Fruit fly (Drosophila melanogaster) whole organism, wandering third instar larva: ENCODE measurements around the gene Myo95E.

Experiments used
- Dfd ChIP-seq: fragments of >200 bp; optimal IDR thresholded peaks from 2 replicates; lab custom pipeline; 2017; ENCODE audit warnings: missing biosample characterization, missing genetic modification characterization
- br ChIP-seq: fragments of 200-800 bp; sonication (Bioruptor generic); optimal IDR thresholded peaks from 2 replicates; lab custom pipeline; 2016; ENCODE audit warnings: missing biosample characterization, missing genetic modification characterization
- psq ChIP-seq: fragments of 200-800 bp; sonication (Bioruptor generic); optimal IDR thresholded peaks from 3 replicates; lab custom pipeline; 2017; ENCODE audit warnings: missing biosample characterization, mild to moderate bottlenecking, missing genetic modification characterization, moderate library complexity
- rgr ChIP-seq: fragments of 200-800 bp; sonication (Bioruptor generic); optimal IDR thresholded peaks from 3 replicates; lab custom pipeline; 2016; ENCODE audit warnings: missing biosample characterization, mild to moderate bottlenecking, missing genetic modification characterization
- woc ChIP-seq: sonication (Bioruptor generic); optimal IDR thresholded peaks from 2 replicates; lab custom pipeline; 2016; ENCODE audit warnings: missing biosample characterization, mild to moderate bottlenecking, missing genetic modification characterization

dm6 chr3R:24188619-24189018 lies 27.3 kb upstream of the Myo95E start, which contains the start of gene CG5515:
- peak; percentile 43 for TF ChIP-seq woc (GFP tag; lab: Kevin White, UChicago)
- peak; percentile 49 for TF ChIP-seq br (GFP tag; lab: Kevin White, UChicago)
- no peak for TF ChIP-seq Dfd (GFP tag; lab: Kevin White, UChicago)
- peak; percentile 76 for TF ChIP-seq rgr (GFP tag; lab: Kevin White, UChicago)
- peak; percentile 40 for TF ChIP-seq psq (GFP tag; lab: Kevin White, UChicago)
